Fruit fly (Drosophila melanogaster) whole organism, embryonic: ENCODE results near the gene TpnC25D.

ENCODE experiments used
- CG12744 ChIP-seq: fragments of 200-800 bp; sonication (Bioruptor generic); optimal IDR thresholded peaks from 2 replicates; lab custom pipeline; 2016; ENCODE audit warnings: missing biosample characterization, missing genetic modification characterization
- CG14441 ChIP-seq: fragments of 200-800 bp; sonication (Bioruptor generic); IDR thresholded peaks from 2 replicates; pipeline ENCODE4 v1.3.6; 2022; ENCODE audit warnings: missing biosample characterization, missing genetic modification characterization
- CG1832 ChIP-seq: fragments of 200-800 bp; sonication (Bioruptor generic); optimal IDR thresholded peaks from 2 replicates; lab custom pipeline; 2017; ENCODE audit warnings: missing biosample characterization, mild to moderate bottlenecking, missing genetic modification characterization, inconsistent platforms
- CG6854 ChIP-seq: fragments of 200-800 bp; sonication (Bioruptor generic); optimal IDR thresholded peaks from 3 replicates; lab custom pipeline; 2017; ENCODE audit warnings: missing biosample characterization, mild to moderate bottlenecking, missing genetic modification characterization
- Dbx ChIP-seq: fragments of 200-800 bp; sonication (Bioruptor generic); IDR thresholded peaks from 3 replicates; pipeline ENCODE4 v1.3.6; 2022; ENCODE audit warnings: missing biosample characterization, missing genetic modification characterization
- Elba2 ChIP-seq: fragments of 200-800 bp; sonication (Bioruptor generic); optimal IDR thresholded peaks from 3 replicates; lab custom pipeline; 2016; ENCODE audit warnings: missing biosample characterization, missing genetic modification characterization
- ap ChIP-seq: fragments of 200-800 bp; sonication (Bioruptor generic); IDR thresholded peaks from 2 replicates; pipeline ENCODE4 v1.3.6; 2022; ENCODE audit warnings: missing biosample characterization, missing genetic modification characterization
- pan ChIP-seq, 4 experiments: fragments of >200 bp in 3 of 4; fragments of 200-800 bp in 1 of 4; sonication (Bioruptor generic) in 1 of 4; optimal IDR thresholded peaks in 3 of 4; IDR thresholded peaks in 1 of 4; 2 replicates each; pipeline versions ENCODE4 v1.3.6 to Lab custom; 2017 to 2022; ENCODE audit warnings: missing biosample characterization in 2 of 4, missing genetic modification characterization in 2 of 4, mixed read lengths in 1 of 4

dm6 chr2L:5266092-5266491 lies 49.6 kb downstream of the TpnC25D start, which contains the start of gene Cyp4ac2:
- TF ChIP-seq CG12744 (GFP tag; lab: Kevin White, UChicago) (no peak), Dbx (no peak), pan (optimal IDR thresholded peaks at IDR 0.05; lab: Kevin White, UChicago) (no peak), pan (GFP tag; optimal IDR thresholded peaks at IDR 0.05 in 1 of 2, IDR thresholded peaks at IDR 0.05 in 1 of 2) (no peak), CG14441 (GFP tag; lab: Robert Waterston, UW) (no peak), Elba2 (no peak), CG1832 (GFP tag; lab: Kevin White, UChicago) (no peak), CG6854 (GFP tag; lab: Kevin White, UChicago) (no peak), ap (GFP tag; lab: Robert Waterston, UW) (no peak)
